Worm (Caenorhabditis elegans) whole organism, midembryonic: ENCODE data around the gene C32C4.3.
A peak's percentile ranks its signal among the peaks of the same experiment; 100 is the strongest.

Experiments used
- T22C8.4 ChIP-seq: fragments of 200-800 bp; sonication (Bioruptor generic); IDR thresholded peaks from 2 replicates; pipeline ENCODE4 v1.3.6; 2022; ENCODE audit warnings: missing genetic modification characterization, missing compliant biosample characterization
- cog-1 ChIP-seq: sonication (generic microtip); optimal IDR thresholded peaks from 2 replicates; lab custom pipeline; 2016; ENCODE audit warnings: missing genetic modification characterization, missing compliant biosample characterization
- flt-1 ChIP-seq: fragments of 200-800 bp; sonication (Bioruptor generic); IDR thresholded peaks from 2 replicates; pipeline ENCODE4 v1.3.6; 2022; ENCODE audit warnings: missing genetic modification characterization, missing compliant biosample characterization
- klf-2 ChIP-seq: fragments of 200-800 bp; sonication (Bioruptor generic); conservative IDR thresholded peaks from 2 replicates; pipeline ENCODE4 v1.3.6; 2022; ENCODE audit warnings: missing genetic modification reagents, missing genetic modification characterization, missing compliant biosample characterization
- med-1 ChIP-seq: sonication (generic microtip); optimal IDR thresholded peaks from 2 replicates; lab custom pipeline; 2017; ENCODE audit warnings: missing genetic modification characterization, mild to moderate bottlenecking, missing compliant biosample characterization, antibody characterized with exemption, missing genetic modification reagents; ENCODE audit not compliant: insufficient read depth
- ref-1 ChIP-seq: fragments of 200-800 bp; sonication (Bioruptor generic); conservative IDR thresholded peaks from 2 replicates; pipeline ENCODE4 v1.3.6; 2022; ENCODE audit warnings: missing genetic modification reagents, missing genetic modification characterization, missing compliant biosample characterization
- tab-1 ChIP-seq: fragments of 200-800 bp; sonication (Bioruptor generic); IDR thresholded peaks from 2 replicates; pipeline ENCODE4 v1.3.6; 2022; ENCODE audit warnings: missing genetic modification characterization, missing compliant biosample characterization
- ztf-23 ChIP-seq: fragments of 200-800 bp; sonication (Bioruptor generic); IDR thresholded peaks from 2 replicates; pipeline ENCODE4 v1.3.6; 2022; ENCODE audit warnings: missing genetic modification reagents, missing genetic modification characterization, missing compliant biosample characterization
- ztf-29 ChIP-seq: fragments of 200-800 bp; sonication (Bioruptor generic); IDR thresholded peaks from 2 replicates; pipeline ENCODE4 v1.3.6; 2022; ENCODE audit warnings: missing genetic modification reagents, missing genetic modification characterization, missing compliant biosample characterization

The C32C4.3 gene

ce11 chrV:10661417-10661945 is 14.5 kb upstream of the C32C4.3 start, which contains the start of gene sqv-4:
TSS of gene sqv-4 (minus strand) at chrV:10661467.
- TF ChIP-seq cog-1 (tag; lab: Kevin White, UChicago) (no peak), T22C8.4 (GFP tag; lab: Robert Waterston, UW) (no peak), ztf-23 (GFP tag; lab: Robert Waterston, UW) (no peak), ztf-29 (GFP tag; lab: Robert Waterston, UW) (no peak), flt-1 (no peak), tab-1 (GFP tag; lab: Robert Waterston, UW) (no peak), klf-2 (GFP tag; lab: Robert Waterston, UW) (no peak), med-1 (GFP tag; lab: Kevin White, UChicago) (no peak), ref-1 (GFP tag; lab: Robert Waterston, UW) (no peak)

ce11 chrV:10659343-10659742 is 12.4 kb upstream of the C32C4.3 start:
- no peak for TF ChIP-seq cog-1 (tag; lab: Kevin White, UChicago)
- no peak for TF ChIP-seq klf-2 (GFP tag; lab: Robert Waterston, UW)
- TF ChIP-seq ztf-29 (GFP tag; lab: Robert Waterston, UW), result no peak
- no peak for TF ChIP-seq flt-1

ce11 chrV:10657959-10658358 is 11.0 kb upstream of the C32C4.3 start, which contains the start of gene tut-2:
TSS of gene tut-2 (plus strand) at chrV:10658235.
- 0 out of 2 replicates have a peak, but pooled peaks have one; percentile 6 for TF ChIP-seq ztf-29 (GFP tag; lab: Robert Waterston, UW)
- TF ChIP-seq flt-1, result no peak

- TF ChIP-seq cog-1 (tag; lab: Kevin White, UChicago) (no peak), ref-1 (GFP tag; lab: Robert Waterston, UW) (no peak), flt-1 (no peak), ztf-29 (GFP tag; lab: Robert Waterston, UW) (no peak), ztf-23 (GFP tag; lab: Robert Waterston, UW) (no peak), klf-2 (GFP tag; lab: Robert Waterston, UW) (no peak), T22C8.4 (GFP tag; lab: Robert Waterston, UW) (no peak), tab-1 (GFP tag; lab: Robert Waterston, UW) (no peak), med-1 (GFP tag; lab: Kevin White, UChicago) (no peak)
Measured at ce11 chrV:10656958-10657357, 10.0 kb upstream of the C32C4.3 start, which contains the start of gene ugt-34. TSS of gene ugt-34 (minus strand) at chrV:10656978.

ce11 chrV:10654165-10654564 is 7.2 kb upstream of the C32C4.3 start, which contains the start of gene ugt-35:
TSS of gene ugt-35 (minus strand) at chrV:10654265.
- TF ChIP-seq tab-1 (GFP tag; lab: Robert Waterston, UW) (no peak), flt-1 (no peak), ztf-23 (GFP tag; lab: Robert Waterston, UW) (no peak), klf-2 (GFP tag; lab: Robert Waterston, UW) (no peak), ztf-29 (GFP tag; lab: Robert Waterston, UW) (no peak), cog-1 (tag; lab: Kevin White, UChicago) (no peak), T22C8.4 (GFP tag; lab: Robert Waterston, UW) (no peak), med-1 (GFP tag; lab: Kevin White, UChicago) (no peak), ref-1 (GFP tag; lab: Robert Waterston, UW) (no peak)

- TF ChIP-seq ztf-23 (GFP tag; lab: Robert Waterston, UW), result no peak
Measured at ce11 chrV:10648146-10648545, 1.2 kb upstream of the C32C4.3 start, which contains the start of gene aqp-6. TSS of gene aqp-6 (plus strand) at chrV:10648446.

- no peak for TF ChIP-seq ztf-29 (GFP tag; lab: Robert Waterston, UW)
- TF ChIP-seq med-1 (GFP tag; lab: Kevin White, UChicago), result no peak
- no peak for TF ChIP-seq tab-1 (GFP tag; lab: Robert Waterston, UW)
- no peak for TF ChIP-seq flt-1
- TF ChIP-seq cog-1 (tag; lab: Kevin White, UChicago), result no peak
- no peak for TF ChIP-seq klf-2 (GFP tag; lab: Robert Waterston, UW)
- no peak for TF ChIP-seq ref-1 (GFP tag; lab: Robert Waterston, UW)
- no peak for TF ChIP-seq T22C8.4 (GFP tag; lab: Robert Waterston, UW)
- no peak for TF ChIP-seq ztf-23 (GFP tag; lab: Robert Waterston, UW)
Measured at ce11 chrV:10640977-10641376, 6.0 kb downstream of the C32C4.3 start.

- no peak for TF ChIP-seq ztf-23 (GFP tag; lab: Robert Waterston, UW)
- no peak for TF ChIP-seq klf-2 (GFP tag; lab: Robert Waterston, UW)
- TF ChIP-seq flt-1, result no peak
- TF ChIP-seq tab-1 (GFP tag; lab: Robert Waterston, UW), result no peak
- TF ChIP-seq ztf-29 (GFP tag; lab: Robert Waterston, UW), result no peak
Measured at ce11 chrV:10635722-10636121, 11.2 kb downstream of the C32C4.3 start, which contains the start of gene kvs-2. TSS of gene kvs-2 (plus strand) at chrV:10636022.

ce11 chrV:10632758-10633157 is 14.2 kb downstream of the C32C4.3 start, which contains the start of gene mab-23:
TSS of gene mab-23 (plus strand) at chrV:10633058.
- TF ChIP-seq ztf-29 (GFP tag; lab: Robert Waterston, UW) (no peak), cog-1 (tag; lab: Kevin White, UChicago) (no peak), med-1 (GFP tag; lab: Kevin White, UChicago) (no peak), klf-2 (GFP tag; lab: Robert Waterston, UW) (no peak), flt-1 (no peak), ztf-23 (GFP tag; lab: Robert Waterston, UW) (no peak)

ce11 chrV:10630497-10630896 is 16.4 kb downstream of the C32C4.3 start:
- no peak for TF ChIP-seq ref-1 (GFP tag; lab: Robert Waterston, UW)
- no peak for TF ChIP-seq flt-1
- TF ChIP-seq klf-2 (GFP tag; lab: Robert Waterston, UW), result no peak
- TF ChIP-seq T22C8.4 (GFP tag; lab: Robert Waterston, UW), result no peak
- TF ChIP-seq cog-1 (tag; lab: Kevin White, UChicago), result no peak
- no peak for TF ChIP-seq med-1 (GFP tag; lab: Kevin White, UChicago)
- no peak for TF ChIP-seq tab-1 (GFP tag; lab: Robert Waterston, UW)
- no peak for TF ChIP-seq ztf-23 (GFP tag; lab: Robert Waterston, UW)
- no peak for TF ChIP-seq ztf-29 (GFP tag; lab: Robert Waterston, UW)
